Worm (Caenorhabditis elegans) whole organism, late embryonic: Measurements from ENCODE around the gene ost-1.

Source experiments
- C08G9.2 ChIP-seq: sonication (generic microtip); optimal IDR thresholded peaks from 2 replicates; lab custom pipeline; 2016; ENCODE audit warnings: mild to moderate bottlenecking, missing genetic modification characterization, moderate library complexity, missing compliant biosample characterization
- F13H6.1 ChIP-seq: sonication (generic microtip); optimal IDR thresholded peaks from 2 replicates; lab custom pipeline; 2016; ENCODE audit warnings: missing genetic modification characterization, missing compliant biosample characterization
- Y22D7AL.16 ChIP-seq: sonication (generic microtip); optimal IDR thresholded peaks from 2 replicates; lab custom pipeline; 2016; ENCODE audit warnings: missing genetic modification characterization, missing compliant biosample characterization
- ceh-14 ChIP-seq: sonication (generic microtip); optimal IDR thresholded peaks from 2 replicates; lab custom pipeline; 2016; ENCODE audit warnings: missing genotype, missing genetic modification characterization, missing compliant biosample characterization
- ceh-18 ChIP-seq: sonication (generic microtip); optimal IDR thresholded peaks from 2 replicates; lab custom pipeline; 2016; ENCODE audit warnings: missing genetic modification characterization, missing compliant biosample characterization
- ceh-2 ChIP-seq: sonication (generic microtip); optimal IDR thresholded peaks from 2 replicates; lab custom pipeline; 2016; ENCODE audit warnings: missing genotype, missing genetic modification characterization, missing compliant biosample characterization
- ceh-22 ChIP-seq: sonication (generic microtip); optimal IDR thresholded peaks from 2 replicates; lab custom pipeline; 2017; ENCODE audit warnings: missing biosample characterization, missing genetic modification characterization
- ceh-24 ChIP-seq: sonication (generic microtip); optimal IDR thresholded peaks from 2 replicates; lab custom pipeline; 2016; ENCODE audit warnings: mild to moderate bottlenecking, missing genetic modification characterization, missing compliant biosample characterization
- ceh-30 ChIP-seq: fragments of 150-350 bp; optimal IDR thresholded peaks from 2 replicates; lab custom pipeline; 2014; ENCODE audit warnings: missing biosample characterization, missing genetic modification characterization
- ceh-31 ChIP-seq: sonication (generic microtip); optimal IDR thresholded peaks from 2 replicates; lab custom pipeline; 2016; ENCODE audit warnings: missing genetic modification characterization, missing compliant biosample characterization
- ceh-34 ChIP-seq: sonication (generic microtip); optimal IDR thresholded peaks from 2 replicates; lab custom pipeline; 2016; ENCODE audit warnings: mild to moderate bottlenecking, missing genetic modification characterization, missing compliant biosample characterization
- ceh-48 ChIP-seq: sonication (generic microtip); optimal IDR thresholded peaks from 2 replicates; lab custom pipeline; 2016; ENCODE audit warnings: missing genetic modification characterization, inconsistent platforms, missing compliant biosample characterization
- ceh-9 ChIP-seq: sonication (generic microtip); optimal IDR thresholded peaks from 2 replicates; lab custom pipeline; 2016; ENCODE audit warnings: mild to moderate bottlenecking, missing genetic modification characterization, inconsistent platforms, missing compliant biosample characterization
- dmd-4 ChIP-seq: sonication (generic microtip); optimal IDR thresholded peaks from 2 replicates; lab custom pipeline; 2016; ENCODE audit warnings: borderline replicate concordance, missing genetic modification characterization, missing compliant biosample characterization
- dve-1 ChIP-seq: sonication (generic microtip); optimal IDR thresholded peaks from 2 replicates; lab custom pipeline; 2017; ENCODE audit warnings: antibody characterized with exemption, mild to moderate bottlenecking, missing genetic modification characterization, missing compliant biosample characterization
- elt-2 ChIP-seq: sonication (generic microtip); optimal IDR thresholded peaks from 2 replicates; lab custom pipeline; 2016; ENCODE audit warnings: missing genetic modification reagents, missing genetic modification characterization, missing compliant biosample characterization
- eyg-1 ChIP-seq: sonication (generic microtip); optimal IDR thresholded peaks from 2 replicates; lab custom pipeline; 2016; ENCODE audit warnings: missing genotype, missing genetic modification characterization, missing compliant biosample characterization
- fax-1 ChIP-seq: sonication (generic microtip); optimal IDR thresholded peaks from 2 replicates; lab custom pipeline; 2016; ENCODE audit warnings: missing genotype, missing genetic modification characterization, missing compliant biosample characterization
- fkh-10 ChIP-seq: fragments of 150-350 bp; optimal IDR thresholded peaks from 2 replicates; lab custom pipeline; 2014; ENCODE audit warnings: missing biosample characterization, missing genetic modification reagents, missing genetic modification characterization
- gmeb-2 ChIP-seq: sonication (generic microtip); optimal IDR thresholded peaks from 2 replicates; lab custom pipeline; 2016; ENCODE audit warnings: missing genetic modification characterization, inconsistent platforms, missing compliant biosample characterization
- hlh-13 ChIP-seq: fragments of 200-800 bp; sonication (Bioruptor generic); optimal IDR thresholded peaks from 2 replicates; lab custom pipeline; 2018; ENCODE audit warnings: mild to moderate bottlenecking, missing genetic modification characterization, missing compliant biosample characterization
- hlh-15 ChIP-seq: sonication (generic microtip); optimal IDR thresholded peaks from 2 replicates; lab custom pipeline; 2016; ENCODE audit warnings: missing genetic modification characterization, missing compliant biosample characterization
- hlh-30 ChIP-seq: sonication (generic microtip); optimal IDR thresholded peaks from 2 replicates; lab custom pipeline; 2017; ENCODE audit warnings: antibody characterized with exemption, missing genetic modification characterization, missing compliant biosample characterization; ENCODE audit not compliant: insufficient read depth
- hlh-6 ChIP-seq: sonication (generic microtip); optimal IDR thresholded peaks from 2 replicates; lab custom pipeline; 2016; ENCODE audit warnings: missing genotype, missing genetic modification characterization, missing compliant biosample characterization
- hlh-8 ChIP-seq: sonication (generic microtip); optimal IDR thresholded peaks from 2 replicates; lab custom pipeline; 2016; ENCODE audit warnings: missing genotype, missing genetic modification characterization, missing compliant biosample characterization
- lin-11 ChIP-seq: fragments of 200-800 bp; sonication (Bioruptor generic); optimal IDR thresholded peaks from 2 replicates; lab custom pipeline; 2018; ENCODE audit warnings: mild to moderate bottlenecking, missing genetic modification characterization, missing compliant biosample characterization
- madf-2 ChIP-seq: sonication (generic microtip); optimal IDR thresholded peaks from 2 replicates; lab custom pipeline; 2017; ENCODE audit warnings: missing genetic modification characterization, missing compliant biosample characterization
- mec-3 ChIP-seq: sonication (generic microtip); optimal IDR thresholded peaks from 2 replicates; lab custom pipeline; 2016; ENCODE audit warnings: borderline replicate concordance, missing genetic modification characterization, missing compliant biosample characterization
- nfya-1 ChIP-seq: sonication (generic microtip); optimal IDR thresholded peaks from 2 replicates; lab custom pipeline; 2017; ENCODE audit warnings: missing genetic modification characterization, mild to moderate bottlenecking, missing compliant biosample characterization, antibody characterized with exemption, moderate library complexity
- npax-4 ChIP-seq: sonication (generic microtip); optimal IDR thresholded peaks from 2 replicates; lab custom pipeline; 2016; ENCODE audit warnings: missing genetic modification characterization, missing compliant biosample characterization
- odd-2 ChIP-seq: sonication (generic microtip); optimal IDR thresholded peaks from 2 replicates; lab custom pipeline; 2017; ENCODE audit warnings: antibody characterized with exemption, mild to moderate bottlenecking, missing genetic modification characterization, missing compliant biosample characterization
- pag-3 ChIP-seq: sonication (generic microtip); optimal IDR thresholded peaks from 2 replicates; lab custom pipeline; 2016; ENCODE audit warnings: missing compliant biosample characterization, missing genetic modification characterization, borderline replicate concordance
- pat-9 ChIP-seq: fragments of 200-800 bp; sonication (Bioruptor generic); optimal IDR thresholded peaks from 2 replicates; lab custom pipeline; 2018; ENCODE audit warnings: mild to moderate bottlenecking, missing genetic modification characterization, moderate library complexity, missing compliant biosample characterization
- pha-2 ChIP-seq: sonication (generic microtip); optimal IDR thresholded peaks from 2 replicates; lab custom pipeline; 2017; ENCODE audit warnings: mild to moderate bottlenecking, missing genetic modification characterization, missing compliant biosample characterization
- pha-4 ChIP-seq: fragments of 150-350 bp; optimal IDR thresholded peaks from 2 replicates; lab custom pipeline; 2018; ENCODE audit warnings: missing biosample characterization, missing genetic modification reagents, missing genetic modification characterization
- pqm-1 ChIP-seq: sonication (generic microtip); optimal IDR thresholded peaks from 2 replicates; lab custom pipeline; 2016; ENCODE audit warnings: missing genetic modification characterization, missing compliant biosample characterization
- pros-1 ChIP-seq: fragments of 150-350 bp; optimal IDR thresholded peaks from 2 replicates; lab custom pipeline; 2014; ENCODE audit warnings: missing biosample characterization, missing genetic modification reagents, missing genetic modification characterization
- ref-2 ChIP-seq: sonication (generic microtip); optimal IDR thresholded peaks from 2 replicates; lab custom pipeline; 2016; ENCODE audit warnings: missing genetic modification characterization, missing compliant biosample characterization
- sdc-2 ChIP-seq: sonication (generic microtip); optimal IDR thresholded peaks from 2 replicates; lab custom pipeline; 2016; ENCODE audit warnings: missing genotype, missing genetic modification characterization, missing compliant biosample characterization
- sox-2 ChIP-seq: fragments of 200-800 bp; sonication (Bioruptor generic); IDR thresholded peaks from 2 replicates; pipeline ENCODE4 v1.3.6; 2022; ENCODE audit warnings: missing genetic modification reagents, missing genetic modification characterization, missing compliant biosample characterization
- sox-4 ChIP-seq: sonication (generic microtip); optimal IDR thresholded peaks from 2 replicates; lab custom pipeline; 2017; ENCODE audit warnings: mild to moderate bottlenecking, missing genetic modification characterization, inconsistent platforms, missing compliant biosample characterization
- syd-9 ChIP-seq: sonication (generic microtip); optimal IDR thresholded peaks from 2 replicates; lab custom pipeline; 2016; ENCODE audit warnings: mild to moderate bottlenecking, missing genetic modification characterization, moderate library complexity, missing compliant biosample characterization
- tbx-2 ChIP-seq: sonication (generic microtip); optimal IDR thresholded peaks from 2 replicates; lab custom pipeline; 2016; ENCODE audit warnings: missing genetic modification characterization, missing compliant biosample characterization
- ttx-3 ChIP-seq: sonication (generic microtip); optimal IDR thresholded peaks from 2 replicates; lab custom pipeline; 2016; ENCODE audit warnings: missing genetic modification reagents, missing genetic modification characterization, missing compliant biosample characterization
- unc-42 ChIP-seq: sonication (generic microtip); optimal IDR thresholded peaks from 2 replicates; lab custom pipeline; 2016; ENCODE audit warnings: missing genotype, missing genetic modification characterization, missing compliant biosample characterization
- unc-55 ChIP-seq: sonication (generic microtip); optimal IDR thresholded peaks from 2 replicates; lab custom pipeline; 2017; ENCODE audit warnings: missing biosample characterization, missing genetic modification reagents, missing genetic modification characterization
- unc-86 ChIP-seq: sonication (generic microtip); optimal IDR thresholded peaks from 2 replicates; lab custom pipeline; 2016; ENCODE audit warnings: missing genetic modification characterization, missing compliant biosample characterization
- zip-5 ChIP-seq: sonication (generic microtip); optimal IDR thresholded peaks from 2 replicates; lab custom pipeline; 2016; ENCODE audit warnings: missing genetic modification characterization, missing compliant biosample characterization
- ztf-16 ChIP-seq: sonication (generic microtip); optimal IDR thresholded peaks from 2 replicates; lab custom pipeline; 2017; ENCODE audit warnings: missing genetic modification characterization, missing compliant biosample characterization

The ost-1 gene

ce11 chrIV:1086913-1087312 lies 20.3 kb upstream of the ost-1 start, which contains the start of gene csn-4:
csn-4 (minus strand) TSS chrIV:1087013.
- no peak for TF ChIP-seq lin-11 (tag; lab: Kevin White, UChicago)
- TF ChIP-seq fax-1 (tag; lab: Kevin White, UChicago), result no peak
- no peak for TF ChIP-seq hlh-8 (tag; lab: Kevin White, UChicago)
- no peak for TF ChIP-seq unc-55 (GFP tag; lab: Kevin White, UChicago)
- no peak for TF ChIP-seq hlh-13 (GFP tag; lab: Kevin White, UChicago)
- no peak for TF ChIP-seq syd-9 (tag; lab: Kevin White, UChicago)
- no peak for TF ChIP-seq npax-4 (tag; lab: Kevin White, UChicago)

ce11 chrIV:1093870-1094564 lies 13.2 kb upstream of the ost-1 start, which contains the start of the genes cct-8 and Y55F3AR.2:
cct-8 (minus strand) TSS chrIV:1093920.
Y55F3AR.2 (plus strand) TSS chrIV:1094541.
- TF ChIP-seq odd-2 (tag; lab: Kevin White, UChicago) (no peak), sox-4 (tag; lab: Kevin White, UChicago) (no peak), hlh-30 (tag; lab: Kevin White, UChicago) (peak; percentile 40), C08G9.2 (tag; lab: Kevin White, UChicago) (peak; percentile 63), pag-3 (tag; lab: Kevin White, UChicago) (no peak), ceh-31 (tag; lab: Kevin White, UChicago) (peak; percentile 76), hlh-6 (tag; lab: Kevin White, UChicago) (no peak), ceh-30 (tag; lab: Kevin White, UChicago) (no peak), zip-5 (tag; lab: Kevin White, UChicago) (no peak), F13H6.1 (tag; lab: Kevin White, UChicago) (no peak), ceh-22 (tag; lab: Kevin White, UChicago) (no peak), pha-2 (tag; lab: Kevin White, UChicago) (peak; percentile 46), eyg-1 (tag; lab: Kevin White, UChicago) (peak; percentile 33), ztf-16 (tag; lab: Kevin White, UChicago) (peak; percentile 72), ceh-48 (tag; lab: Kevin White, UChicago) (peak; percentile 31), elt-2 (tag; lab: Kevin White, UChicago) (peak; percentile 77), unc-86 (tag; lab: Kevin White, UChicago) (peak; percentile 88), pros-1 (tag; lab: Kevin White, UChicago) (no peak), ceh-34 (tag; lab: Kevin White, UChicago) (peak; percentile 72), ref-2 (no peak), tbx-2 (tag; lab: Kevin White, UChicago) (peak; percentile 81), mec-3 (no peak), pat-9 (tag; lab: Kevin White, UChicago) (peak; percentile 60), ceh-14 (tag; lab: Kevin White, UChicago) (peak; percentile 83), ttx-3 (tag; lab: Kevin White, UChicago) (peak; percentile 66), fax-1 (tag; lab: Kevin White, UChicago) (no peak), nfya-1 (tag; lab: Kevin White, UChicago) (peak; percentile 97), gmeb-2 (tag; lab: Kevin White, UChicago) (peak; percentile 45), madf-2 (peak; percentile 71), unc-42 (peak; percentile 80), ceh-9 (tag; lab: Kevin White, UChicago) (no peak), npax-4 (tag; lab: Kevin White, UChicago) (no peak), hlh-15 (tag; lab: Kevin White, UChicago) (no peak), hlh-8 (tag; lab: Kevin White, UChicago) (peak; percentile 10), ceh-18 (tag; lab: Kevin White, UChicago) (peak; percentile 80), dve-1 (tag; lab: Kevin White, UChicago) (peak; percentile 43), ceh-24 (tag; lab: Kevin White, UChicago) (no peak), sox-2 (GFP tag; lab: Robert Waterston, UW) (peak; percentile 75), sdc-2 (tag; lab: Kevin White, UChicago) (no peak), Y22D7AL.16 (tag; lab: Kevin White, UChicago) (no peak), fkh-10 (GFP tag; lab: Kevin White, UChicago) (no peak), dmd-4 (tag; lab: Kevin White, UChicago) (no peak), unc-55 (GFP tag; lab: Kevin White, UChicago) (peak; percentile 35), pha-4 (tag; lab: Kevin White, UChicago) (no peak), ceh-2 (tag; lab: Kevin White, UChicago) (no peak), pqm-1 (tag; lab: Kevin White, UChicago) (no peak)
